Worm (Caenorhabditis elegans) whole organism, L4 larva: ENCODE measurements around the gene rsp-2.

Experiments used
- D1046.2 ChIP-seq: fragments of 200-800 bp; sonication (Bioruptor generic); IDR thresholded peaks from 2 replicates; pipeline ENCODE4 v1.3.6; 2022; ENCODE audit warnings: missing genetic modification characterization, missing compliant biosample characterization
- F37D6.2 ChIP-seq: sonication (generic microtip); optimal IDR thresholded peaks from 2 replicates; lab custom pipeline; 2016; ENCODE audit warnings: mild to moderate bottlenecking, missing genetic modification characterization, missing compliant biosample characterization
- aly-2 ChIP-seq: sonication (generic microtip); optimal IDR thresholded peaks from 2 replicates; lab custom pipeline; 2018; ENCODE audit warnings: missing biosample characterization, missing genetic modification characterization
- ceh-82 ChIP-seq: sonication (generic microtip); optimal IDR thresholded peaks from 2 replicates; lab custom pipeline; 2017; ENCODE audit warnings: missing biosample characterization, missing genetic modification characterization
- egl-27 ChIP-seq: sonication (generic microtip); optimal IDR thresholded peaks from 3 replicates; lab custom pipeline; 2017; ENCODE audit warnings: missing biosample characterization, missing genetic modification reagents, missing genetic modification characterization
- fos-1 ChIP-seq: fragments of 150-350 bp; optimal IDR thresholded peaks from 2 replicates; lab custom pipeline; 2014; ENCODE audit warnings: missing biosample characterization, missing genetic modification characterization
- hif-1 ChIP-seq, 2 experiments: sonication (generic microtip); optimal IDR thresholded peaks; 2 replicates each; lab custom pipeline; 2016 to 2017; ENCODE audit warnings: missing compliant biosample characterization in 2 of 2, missing genetic modification characterization in 2 of 2, missing genetic modification reagents in 2 of 2, missing genotype in 2 of 2, mild to moderate bottlenecking in 1 of 2
- rbr-2 ChIP-seq: sonication (generic microtip); optimal IDR thresholded peaks from 2 replicates; lab custom pipeline; 2016; ENCODE audit warnings: missing genotype, missing genetic modification characterization, missing compliant biosample characterization
- skn-1 ChIP-seq: fragments of 150-350 bp; optimal IDR thresholded peaks from 2 replicates; lab custom pipeline; 2014; ENCODE audit warnings: missing biosample characterization, missing genetic modification characterization
- unc-62 ChIP-seq, 3 experiments: fragments of 150-350 bp in 1 of 3; sonication (generic microtip); optimal IDR thresholded peaks in 2 of 3; peaks in 1 of 3; 1 replicate in 1 of 3; 2 replicates in 2 of 3; lab custom pipeline; 2014 to 2017; ENCODE audit warnings: missing biosample characterization in 3 of 3, missing genetic modification characterization in 3 of 3, missing genetic modification reagents in 3 of 3, missing genotype in 1 of 3

ce11 chrII:11440265-11440664 is 12.5 kb downstream of the rsp-2 start, which contains the start of gene VW02B12L.2:
- TF ChIP-seq F37D6.2 (tag; lab: Kevin White, UChicago), result no peak
- TF ChIP-seq aly-2 (tag; lab: Kevin White, UChicago), result no peak
- no peak for TF ChIP-seq skn-1 (tag; lab: Kevin White, UChicago)
- no peak for TF ChIP-seq egl-27 (tag; lab: Kevin White, UChicago)
- no peak for TF ChIP-seq ceh-82 (tag; lab: Kevin White, UChicago)
- no peak for TF ChIP-seq hif-1 (tag; optimal IDR thresholded peaks at IDR 0.05; lab: Kevin White, UChicago)
- TF ChIP-seq rbr-2 (tag; lab: Kevin White, UChicago), result no peak
- no peak for TF ChIP-seq fos-1 (tag; lab: Kevin White, UChicago)
- TF ChIP-seq unc-62 (GFP tag; optimal IDR thresholded peaks at IDR 0.05 in 1 of 2; lab: Kevin White, UChicago), result no peak
- TF ChIP-seq unc-62 (tag; optimal IDR thresholded peaks at IDR 0.05; lab: Kevin White, UChicago), result no peak
- TF ChIP-seq D1046.2 (GFP tag; lab: Robert Waterston, UW), result no peak
